Worm (Caenorhabditis elegans) whole organism, midembryonic: ENCODE data around the gene lin-29.

Experiments used
- T22C8.4 ChIP-seq: fragments of 200-800 bp; sonication (Bioruptor generic); IDR thresholded peaks from 2 replicates; pipeline ENCODE4 v1.3.6; 2022; ENCODE audit warnings: missing genetic modification characterization, missing compliant biosample characterization
- flt-1 ChIP-seq: fragments of 200-800 bp; sonication (Bioruptor generic); IDR thresholded peaks from 2 replicates; pipeline ENCODE4 v1.3.6; 2022; ENCODE audit warnings: missing genetic modification characterization, missing compliant biosample characterization
- klf-2 ChIP-seq: fragments of 200-800 bp; sonication (Bioruptor generic); conservative IDR thresholded peaks from 2 replicates; pipeline ENCODE4 v1.3.6; 2022; ENCODE audit warnings: missing genetic modification reagents, missing genetic modification characterization, missing compliant biosample characterization
- med-1 ChIP-seq: sonication (generic microtip); optimal IDR thresholded peaks from 2 replicates; lab custom pipeline; 2017; ENCODE audit warnings: missing genetic modification characterization, mild to moderate bottlenecking, missing compliant biosample characterization, antibody characterized with exemption, missing genetic modification reagents; ENCODE audit not compliant: insufficient read depth
- tab-1 ChIP-seq: fragments of 200-800 bp; sonication (Bioruptor generic); IDR thresholded peaks from 2 replicates; pipeline ENCODE4 v1.3.6; 2022; ENCODE audit warnings: missing genetic modification characterization, missing compliant biosample characterization

DNA sequence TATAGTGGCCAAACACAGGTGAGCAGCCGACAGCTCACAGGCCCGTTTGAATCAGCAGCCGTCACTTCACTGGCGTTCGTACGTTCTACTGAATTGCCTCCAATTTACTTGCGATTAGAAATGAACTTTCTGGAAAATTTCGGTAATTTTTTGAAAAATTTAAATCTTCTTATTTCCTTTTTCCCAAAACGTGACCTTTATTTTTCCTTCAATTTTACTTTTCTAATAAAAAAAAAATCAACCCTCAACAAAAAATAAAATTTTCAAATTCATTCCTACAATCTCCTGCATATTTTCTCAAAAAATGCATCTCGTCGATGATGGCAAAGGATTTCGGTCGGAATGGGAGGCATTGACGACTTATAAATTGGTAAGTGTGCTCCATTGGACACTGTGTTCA lies 13.3 kb upstream of the lin-29 start, which contains the start of gene W03C9.8:
- TF ChIP-seq klf-2 (GFP tag; lab: Robert Waterston, UW) (no peak), T22C8.4 (GFP tag; lab: Robert Waterston, UW) (no peak), med-1 (no peak), flt-1 (no peak), tab-1 (GFP tag; lab: Robert Waterston, UW) (no peak)
